Worm (Caenorhabditis elegans): ENCODE measurements around the gene irld-12.

DNA sequence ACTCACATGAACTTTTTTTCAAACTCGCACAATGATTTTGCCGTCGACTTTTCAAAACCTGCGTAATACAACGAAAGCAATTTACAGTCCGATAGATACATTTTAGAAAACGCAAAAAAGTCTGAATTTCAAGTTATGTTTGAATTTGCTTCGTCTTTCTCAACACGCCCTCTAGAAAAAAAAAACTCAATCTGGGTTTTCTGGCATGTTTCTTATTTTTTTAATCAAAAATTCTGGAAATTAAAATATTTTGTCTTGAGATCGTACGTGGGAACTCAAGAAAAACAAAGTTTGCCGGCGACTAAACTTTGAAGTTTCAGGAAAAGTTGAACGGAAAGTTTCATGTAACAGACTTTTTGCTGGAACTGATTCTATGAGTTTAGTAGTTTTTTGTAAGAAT, 27.4 kb downstream of the irld-12 start, which contains the start of gene srw-115:
- no peak for TF ChIP-seq aha-1 (tag)
- no peak for TF ChIP-seq egl-27 (tag; optimal IDR thresholded peaks at IDR 0.05)
- no peak for TF ChIP-seq zip-11 (GFP tag; IDR thresholded peaks at IDR 0.05)
